Fruit fly (Drosophila melanogaster) whole organism, pupa: ENCODE measurements around the gene Sf3b5.

Experiments used
- CG10348 ChIP-seq: fragments of 200-800 bp; sonication (Bioruptor generic); IDR thresholded peaks from 2 replicates; pipeline ENCODE4 v1.3.6; 2022; ENCODE audit warnings: missing biosample characterization, missing genetic modification characterization
- CG12605 ChIP-seq: fragments of 200-800 bp; sonication (Bioruptor generic); IDR thresholded peaks from 2 replicates; pipeline ENCODE4 v1.3.6; 2022; ENCODE audit warnings: missing biosample characterization, missing genetic modification characterization
- CG13204 ChIP-seq: fragments of 200-800 bp; sonication (Bioruptor generic); optimal IDR thresholded peaks from 2 replicates; lab custom pipeline; 2018; ENCODE audit warnings: missing biosample characterization, mild to moderate bottlenecking, missing genetic modification characterization, moderate library complexity
- CG14655 ChIP-seq: fragments of 200-800 bp; sonication (Bioruptor generic); optimal IDR thresholded peaks from 3 replicates; lab custom pipeline; 2017; ENCODE audit warnings: mild to moderate bottlenecking, missing biosample characterization, missing genetic modification reagents, missing genetic modification characterization
- CG15710 ChIP-seq: fragments of 200-800 bp; sonication (Bioruptor generic); optimal IDR thresholded peaks from 2 replicates; lab custom pipeline; 2018; ENCODE audit warnings: missing biosample characterization, mild to moderate bottlenecking, missing genetic modification characterization, moderate library complexity
- CG17806 ChIP-seq: fragments of 200-800 bp; sonication (Bioruptor generic); optimal IDR thresholded peaks from 2 replicates; lab custom pipeline; 2018; ENCODE audit warnings: missing biosample characterization, mild to moderate bottlenecking, missing genetic modification characterization, moderate library complexity
- CG32121 ChIP-seq: fragments of 200-800 bp; sonication (Bioruptor generic); IDR thresholded peaks from 2 replicates; pipeline ENCODE4 v1.3.6; 2022; ENCODE audit warnings: missing biosample characterization, missing genetic modification characterization
- CG34367 ChIP-seq: fragments of 200-800 bp; sonication (Bioruptor generic); optimal IDR thresholded peaks from 2 replicates; lab custom pipeline; 2018; ENCODE audit warnings: missing biosample characterization, mild to moderate bottlenecking, missing genetic modification characterization
- CG4496 ChIP-seq: fragments of 200-800 bp; sonication (Bioruptor generic); IDR thresholded peaks from 3 replicates; pipeline ENCODE4 v1.3.6; 2022; ENCODE audit warnings: missing biosample characterization, missing genetic modification characterization
- CG8159 ChIP-seq: fragments of 200-800 bp; sonication (Bioruptor generic); optimal IDR thresholded peaks from 3 replicates; lab custom pipeline; 2018; ENCODE audit warnings: missing biosample characterization, mild to moderate bottlenecking, missing genetic modification characterization, moderate library complexity
- CG8301 ChIP-seq: fragments of 200-800 bp; sonication (Bioruptor generic); optimal IDR thresholded peaks from 2 replicates; lab custom pipeline; 2018; ENCODE audit warnings: missing biosample characterization, mild to moderate bottlenecking, missing genetic modification characterization
- CG9948 ChIP-seq: fragments of 200-800 bp; sonication (Bioruptor generic); optimal IDR thresholded peaks from 2 replicates; lab custom pipeline; 2018; ENCODE audit warnings: missing biosample characterization, mild to moderate bottlenecking, missing genetic modification characterization, moderate library complexity
- D1 ChIP-seq: fragments of 200-800 bp; sonication (Bioruptor generic); optimal IDR thresholded peaks from 2 replicates; lab custom pipeline; 2018; ENCODE audit warnings: missing biosample characterization, mild to moderate bottlenecking, missing genetic modification characterization, moderate library complexity
- EcR ChIP-seq: fragments of 200-800 bp; sonication (Bioruptor generic); optimal IDR thresholded peaks from 3 replicates; lab custom pipeline; 2019; ENCODE audit warnings: missing biosample characterization, missing genetic modification characterization, mild to moderate bottlenecking, moderate library complexity, missing genetic modification reagents
- Ets98B ChIP-seq: fragments of 200-800 bp; sonication (Bioruptor generic); IDR thresholded peaks from 2 replicates; pipeline ENCODE4 v1.3.6; 2022; ENCODE audit warnings: missing biosample characterization, missing genetic modification characterization
- Pif1A ChIP-seq: fragments of 200-800 bp; sonication (Bioruptor generic); optimal IDR thresholded peaks from 3 replicates; lab custom pipeline; 2016; ENCODE audit warnings: missing biosample characterization, missing genetic modification characterization
- Pif1B ChIP-seq: fragments of 200-800 bp; sonication (Bioruptor generic); optimal IDR thresholded peaks from 3 replicates; lab custom pipeline; 2016; ENCODE audit warnings: missing biosample characterization, missing genetic modification characterization
- Snoo ChIP-seq: fragments of 200-800 bp; sonication (Bioruptor generic); optimal IDR thresholded peaks from 3 replicates; lab custom pipeline; 2017; ENCODE audit warnings: missing biosample characterization, mild to moderate bottlenecking, missing genetic modification characterization, inconsistent platforms
- fd96Ca ChIP-seq: fragments of 200-800 bp; sonication (Bioruptor generic); IDR thresholded peaks from 3 replicates; pipeline ENCODE4 v1.3.6; 2022; ENCODE audit warnings: missing biosample characterization, missing genetic modification characterization
- gl ChIP-seq: fragments of 200-800 bp; sonication (Bioruptor generic); optimal IDR thresholded peaks from 2 replicates; lab custom pipeline; 2018; ENCODE audit warnings: missing biosample characterization, mild to moderate bottlenecking, missing genetic modification characterization
- rn ChIP-seq: fragments of 200-800 bp; sonication (Bioruptor generic); IDR thresholded peaks from 2 replicates; pipeline ENCODE4 v1.3.6; 2022; ENCODE audit warnings: missing biosample characterization, missing genetic modification characterization

The Sf3b5 gene

DNA sequence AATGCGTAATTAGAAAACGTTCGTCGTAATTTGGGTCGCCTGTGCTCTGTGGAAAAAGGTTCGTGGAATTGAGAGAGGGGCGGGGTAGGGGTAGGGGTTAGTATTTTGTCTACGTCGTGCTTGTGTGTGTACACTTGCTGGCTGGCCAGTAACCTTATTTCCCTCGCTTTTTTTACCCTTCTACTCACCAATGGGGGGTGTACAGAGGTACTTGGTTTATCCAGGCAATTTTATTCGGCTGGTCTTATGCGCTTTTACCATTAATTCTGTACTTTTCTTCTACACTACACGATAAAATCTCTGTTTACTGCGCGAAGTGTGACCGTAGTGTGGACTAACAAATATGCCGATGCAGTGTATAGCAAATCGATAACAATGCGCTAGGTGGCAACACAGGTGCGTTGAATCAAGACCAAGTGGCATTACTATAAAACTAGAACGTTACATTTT lies 4.6 kb upstream of the Sf3b5 start, which contains the start of gene tgo:
Gene tgo (minus strand): TSS at position 334 of the 450 bp plus-strand sequence.
- TF ChIP-seq CG12605 (no peak), CG15710 (peak; percentile 12), EcR (peak; percentile 28), gl (tag; lab: Kevin White, UChicago) (no peak), fd96Ca (GFP tag; lab: Robert Waterston, UW) (0 out of 3 replicates have a peak, but pooled peaks have one; percentile 12), rn (GFP tag; lab: Robert Waterston, UW) (no peak), Snoo (tag; lab: Kevin White, UChicago) (no peak), CG14655 (GFP tag; lab: Kevin White, UChicago) (no peak)

DNA sequence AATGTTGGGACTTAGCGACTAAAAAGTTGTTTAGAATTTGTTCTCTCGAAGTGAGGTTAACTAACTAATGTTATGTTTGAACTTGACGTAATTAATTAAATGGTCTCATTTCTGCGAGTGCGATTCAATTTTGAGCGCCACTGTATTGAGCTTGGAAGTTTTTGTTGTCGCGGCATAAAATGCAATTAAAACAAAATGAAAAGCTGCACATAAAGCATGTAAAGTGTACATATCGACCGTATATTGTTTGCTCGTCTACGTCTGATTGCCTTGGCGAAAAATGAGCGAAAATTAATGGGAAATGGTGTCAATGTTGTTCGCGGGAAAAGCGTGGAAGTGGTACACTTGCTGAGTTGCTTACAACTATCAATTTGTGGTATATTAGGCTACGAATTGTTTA lies 1.7 kb upstream of the Sf3b5 start:
- TF ChIP-seq Ets98B (GFP tag; lab: Robert Waterston, UW), result no peak
- TF ChIP-seq CG8159 (tag; lab: Kevin White, UChicago), result no peak
- no peak for TF ChIP-seq CG12605
- TF ChIP-seq CG14655 (GFP tag; lab: Kevin White, UChicago), result no peak
- no peak for TF ChIP-seq Pif1B (GFP tag; lab: Kevin White, UChicago)
- no peak for TF ChIP-seq CG15710
- TF ChIP-seq fd96Ca (GFP tag; lab: Robert Waterston, UW), result no peak
- no peak for TF ChIP-seq Snoo (tag; lab: Kevin White, UChicago)
- TF ChIP-seq rn (GFP tag; lab: Robert Waterston, UW), result no peak
- TF ChIP-seq CG32121 (GFP tag; lab: Robert Waterston, UW), result no peak
- no peak for TF ChIP-seq Pif1A (GFP tag; lab: Kevin White, UChicago)
- no peak for TF ChIP-seq D1 (tag; lab: Kevin White, UChicago)
- no peak for TF ChIP-seq CG34367
- TF ChIP-seq CG17806 (tag; lab: Kevin White, UChicago), result no peak

DNA sequence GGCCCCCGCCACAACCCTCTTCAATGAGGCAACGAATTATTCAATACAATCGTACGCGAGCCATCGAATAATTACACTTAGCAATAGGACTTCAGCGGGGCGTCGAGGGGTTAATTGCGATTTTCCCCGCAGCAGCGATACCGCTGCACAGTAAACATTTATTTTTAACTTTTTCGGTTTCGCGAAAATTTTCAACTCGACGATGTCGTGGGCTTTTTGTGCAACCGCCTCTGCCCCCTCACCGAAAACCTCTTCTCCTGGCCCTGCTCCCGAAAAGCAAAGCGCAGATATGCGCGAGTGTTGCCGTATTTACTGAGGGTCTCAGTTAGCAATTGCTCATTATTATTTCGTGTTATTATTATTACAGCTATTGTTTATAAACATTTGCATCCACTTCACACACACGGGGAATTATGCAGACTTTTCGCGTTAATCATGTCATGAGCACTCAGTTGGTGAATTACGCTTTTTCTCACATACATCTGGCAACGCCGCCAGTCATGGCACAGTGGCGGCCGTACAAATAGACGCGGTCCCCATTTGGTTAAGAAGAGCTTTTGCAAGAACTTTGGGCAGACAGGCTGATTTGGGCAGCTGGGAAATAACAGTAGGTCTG lies 1.3 kb downstream of the Sf3b5 start:
- TF ChIP-seq Snoo (tag; lab: Kevin White, UChicago) (peak; percentile 42), CG15710 (peak; percentile 15), EcR (peak; percentile 28), CG32121 (GFP tag; lab: Robert Waterston, UW) (peak; percentile 38; the same call in 1 of the 2 replicates), fd96Ca (GFP tag; lab: Robert Waterston, UW) (0 out of 3 replicates have a peak, but pooled peaks have one; percentile 29), CG4496 (GFP tag; lab: Robert Waterston, UW) (0 out of 3 replicates have a peak, but pooled peaks have one; percentile 29), rn (GFP tag; lab: Robert Waterston, UW) (0 out of 2 replicates have a peak, but pooled peaks have one; percentile 16), CG17806 (tag; lab: Kevin White, UChicago) (peak; percentile 7), CG10348 (GFP tag; lab: Robert Waterston, UW) (no peak), Ets98B (GFP tag; lab: Robert Waterston, UW) (no peak), CG8301 (tag; lab: Kevin White, UChicago) (no peak), CG8159 (tag; lab: Kevin White, UChicago) (peak; percentile 53)

DNA sequence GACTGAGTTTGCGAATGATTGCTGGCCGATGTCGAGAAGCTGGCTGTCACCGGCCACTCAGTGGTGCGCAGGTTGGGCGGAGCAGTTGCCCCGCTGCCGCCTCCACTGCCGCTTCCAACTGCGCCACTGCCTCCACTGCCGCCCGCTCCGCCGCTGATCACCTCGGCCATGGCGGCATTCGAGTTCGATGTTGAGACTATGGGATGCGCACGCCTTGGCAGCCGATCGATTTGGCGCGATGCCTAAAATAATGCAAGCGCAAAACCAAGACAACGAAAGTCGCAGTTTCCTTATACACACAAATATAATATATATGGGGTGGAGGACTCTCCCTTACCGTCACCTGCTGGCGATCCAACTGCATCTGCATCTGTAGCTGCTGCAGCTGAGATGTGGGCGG lies 3.4 kb downstream of the Sf3b5 start:
- no peak for TF ChIP-seq CG10348 (GFP tag; lab: Robert Waterston, UW)
- no peak for TF ChIP-seq CG13204
- TF ChIP-seq CG32121 (GFP tag; lab: Robert Waterston, UW), result peak; percentile 85
- 0 out of 3 replicates have a peak, but pooled peaks have one; percentile 31 for TF ChIP-seq fd96Ca (GFP tag; lab: Robert Waterston, UW)
- no peak for TF ChIP-seq CG15710

DNA sequence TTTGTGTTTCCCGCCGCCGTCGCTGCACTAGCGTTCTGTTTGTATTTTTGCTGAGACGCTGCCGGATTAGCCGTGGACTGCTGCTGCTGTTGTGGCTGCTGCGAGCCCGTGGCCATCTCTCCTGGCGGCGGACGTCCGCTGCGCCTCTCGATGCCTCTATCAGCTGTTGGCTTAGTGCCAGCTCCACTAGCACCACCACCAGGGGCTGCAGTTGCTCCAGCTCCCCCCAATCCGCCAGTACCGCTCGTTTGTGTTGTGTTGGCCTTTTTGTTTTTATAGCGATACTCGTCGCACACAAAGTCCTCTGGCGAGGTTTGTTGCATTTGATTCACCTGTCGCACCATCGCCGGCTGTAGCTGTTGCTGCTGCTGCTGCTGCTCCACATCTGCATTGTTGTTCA lies 4.4 kb downstream of the Sf3b5 start:
- TF ChIP-seq Snoo (tag; lab: Kevin White, UChicago) (no peak), CG15710 (no peak), CG4496 (GFP tag; lab: Robert Waterston, UW) (peak; percentile 34; the same call in 1 of the 3 replicates), CG13204 (no peak), Pif1B (GFP tag; lab: Kevin White, UChicago) (no peak), EcR (no peak), CG12605 (no peak), rn (GFP tag; lab: Robert Waterston, UW) (no peak), CG34367 (no peak), CG14655 (GFP tag; lab: Kevin White, UChicago) (no peak), CG17806 (tag; lab: Kevin White, UChicago) (no peak), fd96Ca (GFP tag; lab: Robert Waterston, UW) (peak; percentile 60; the same call in 2 of the 3 replicates), Pif1A (GFP tag; lab: Kevin White, UChicago) (no peak), CG8301 (tag; lab: Kevin White, UChicago) (no peak), D1 (tag; lab: Kevin White, UChicago) (no peak), CG9948 (no peak), CG8159 (tag; lab: Kevin White, UChicago) (no peak), CG10348 (GFP tag; lab: Robert Waterston, UW) (no peak), gl (tag; lab: Kevin White, UChicago) (no peak), Ets98B (GFP tag; lab: Robert Waterston, UW) (peak; percentile 48; the same call in 1 of the 2 replicates), CG32121 (GFP tag; lab: Robert Waterston, UW) (peak; percentile 89)

DNA sequence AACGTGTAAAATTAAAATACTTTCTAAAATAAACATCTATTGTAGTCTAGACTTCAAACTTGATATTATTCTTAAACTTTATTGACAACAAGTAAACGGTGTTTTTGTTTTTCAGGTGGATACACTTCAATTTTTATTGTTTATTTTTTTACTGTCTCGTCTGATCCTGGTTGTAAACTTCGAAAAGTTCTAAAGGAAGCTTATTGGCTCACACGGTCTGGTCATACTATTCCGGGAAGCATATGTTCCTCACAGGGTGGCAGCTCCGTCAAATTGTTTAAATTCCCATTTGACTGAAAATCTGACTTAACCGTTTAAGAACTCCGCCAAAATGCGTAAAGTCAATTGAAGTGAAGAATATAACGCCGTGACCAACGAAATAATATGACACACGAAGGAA lies 6.9 kb downstream of the Sf3b5 start, which contains the start of gene CG11983:
Gene CG11983 (plus strand): TSS at position 120 of the 400 bp plus-strand sequence.
- TF ChIP-seq EcR (peak; percentile 9), CG15710 (peak; percentile 26), CG34367 (no peak), gl (tag; lab: Kevin White, UChicago) (peak; percentile 1), CG14655 (GFP tag; lab: Kevin White, UChicago) (no peak)
